Worm (Caenorhabditis elegans) whole organism, L4 larva: ENCODE results near the gene clec-250.

Experiments
- D1046.2 ChIP-seq: fragments of 200-800 bp; sonication (Bioruptor generic); IDR thresholded peaks from 2 replicates; pipeline ENCODE4 v1.3.6; 2022; ENCODE audit warnings: missing genetic modification characterization, missing compliant biosample characterization
- F10B5.3 ChIP-seq: sonication (generic microtip); optimal IDR thresholded peaks from 2 replicates; lab custom pipeline; 2016; ENCODE audit warnings: mild to moderate bottlenecking, missing genetic modification characterization, missing compliant biosample characterization
- F26F4.8 ChIP-seq: fragments of 200-800 bp; sonication (Bioruptor generic); conservative IDR thresholded peaks from 2 replicates; pipeline ENCODE4 v1.3.6; 2022; ENCODE audit warnings: missing genetic modification characterization, missing compliant biosample characterization
- F37D6.2 ChIP-seq: sonication (generic microtip); optimal IDR thresholded peaks from 2 replicates; lab custom pipeline; 2016; ENCODE audit warnings: mild to moderate bottlenecking, missing genetic modification characterization, missing compliant biosample characterization
- F44E2.7 ChIP-seq: fragments of 200-800 bp; sonication (Bioruptor generic); IDR thresholded peaks from 2 replicates; pipeline ENCODE4 v2.1.2; 2022; ENCODE audit warnings: missing genetic modification characterization, missing compliant biosample characterization
- T26A8.4 ChIP-seq: fragments of 200-800 bp; sonication (Bioruptor generic); IDR thresholded peaks from 2 replicates; pipeline ENCODE4 v1.3.6; 2022; ENCODE audit warnings: missing genetic modification characterization, missing compliant biosample characterization
- ZK546.5 ChIP-seq, 2 experiments: sonication (generic microtip); optimal IDR thresholded peaks; 2 replicates each; lab custom pipeline; 2017; ENCODE audit warnings: missing biosample characterization in 2 of 2, missing genetic modification characterization in 2 of 2
- aha-1 ChIP-seq: fragments of 150-350 bp; peaks from one replicate; lab custom pipeline; 2014; ENCODE audit warnings: missing biosample characterization, missing genetic modification characterization
- ceh-28 ChIP-seq: fragments of 150-350 bp; optimal IDR thresholded peaks from 2 replicates; lab custom pipeline; 2014; ENCODE audit warnings: missing biosample characterization, missing genetic modification reagents, missing genetic modification characterization
- daf-12 ChIP-seq: fragments of 150-350 bp; optimal IDR thresholded peaks from 2 replicates; lab custom pipeline; 2014; ENCODE audit warnings: missing biosample characterization, missing genetic modification reagents, missing genetic modification characterization
- dmd-9 ChIP-seq: fragments of 200-800 bp; sonication (Bioruptor generic); IDR thresholded peaks from 2 replicates; pipeline ENCODE4 v1.3.6; 2022; ENCODE audit warnings: missing genetic modification reagents, missing genetic modification characterization, missing compliant biosample characterization
- duxl-1 ChIP-seq: sonication (generic microtip); optimal IDR thresholded peaks from 2 replicates; lab custom pipeline; 2016; ENCODE audit warnings: mild to moderate bottlenecking, missing genetic modification characterization, moderate library complexity, missing compliant biosample characterization; ENCODE audit not compliant: poor library complexity
- dve-1 ChIP-seq: sonication (generic microtip); optimal IDR thresholded peaks from 2 replicates; lab custom pipeline; 2017; ENCODE audit warnings: antibody characterized with exemption, mild to moderate bottlenecking, missing genetic modification characterization, missing compliant biosample characterization; ENCODE audit not compliant: insufficient read depth
- hlh-11 ChIP-seq: fragments of 200-800 bp; sonication (Bioruptor generic); optimal IDR thresholded peaks from 2 replicates; lab custom pipeline; 2018; ENCODE audit warnings: mild to moderate bottlenecking, missing genetic modification characterization, missing compliant biosample characterization
- hlh-30 ChIP-seq: sonication (generic microtip); optimal IDR thresholded peaks from 2 replicates; lab custom pipeline; 2017; ENCODE audit warnings: antibody characterized with exemption, mild to moderate bottlenecking, missing genetic modification characterization, missing compliant biosample characterization; ENCODE audit not compliant: insufficient read depth
- lin-29 ChIP-seq: fragments of 200-800 bp; sonication (Bioruptor generic); IDR thresholded peaks from 2 replicates; pipeline ENCODE4 v1.3.6; 2022; ENCODE audit warnings: missing genetic modification reagents, missing genetic modification characterization, missing compliant biosample characterization
- lin-39 ChIP-seq: fragments of 150-350 bp; optimal IDR thresholded peaks from 2 replicates; lab custom pipeline; 2014; ENCODE audit warnings: missing biosample characterization, missing genetic modification reagents, missing genetic modification characterization
- lsy-2 ChIP-seq, 2 experiments: fragments of 150-350 bp in 1 of 2; sonication (generic microtip) in 1 of 2; optimal IDR thresholded peaks; 2 replicates each; lab custom pipeline; 2014 to 2017; ENCODE audit warnings: missing biosample characterization in 2 of 2, missing genetic modification characterization in 2 of 2
- mdt-29 ChIP-seq: fragments of 200-800 bp; sonication (Bioruptor generic); IDR thresholded peaks from 2 replicates; pipeline ENCODE4 v1.3.6; 2022; ENCODE audit warnings: missing genetic modification reagents, missing genetic modification characterization, missing compliant biosample characterization
- mes-2 ChIP-seq: sonication (generic microtip); optimal IDR thresholded peaks from 2 replicates; lab custom pipeline; 2016; ENCODE audit warnings: missing genotype, mild to moderate bottlenecking, missing genetic modification characterization, missing compliant biosample characterization; ENCODE audit not compliant: poor library complexity, severe bottlenecking
- nhr-102 ChIP-seq: sonication (generic microtip); optimal IDR thresholded peaks from 2 replicates; lab custom pipeline; 2016; ENCODE audit warnings: mild to moderate bottlenecking, missing genetic modification characterization, moderate library complexity, missing compliant biosample characterization
- nhr-11 ChIP-seq: fragments of 150-350 bp; optimal IDR thresholded peaks from 2 replicates; lab custom pipeline; 2014; ENCODE audit warnings: missing biosample characterization, missing genetic modification characterization
- nhr-111 ChIP-seq: fragments of 200-800 bp; sonication (Bioruptor generic); optimal IDR thresholded peaks from 2 replicates; lab custom pipeline; 2018; ENCODE audit warnings: mild to moderate bottlenecking, missing genetic modification characterization, missing compliant biosample characterization
- nhr-25 ChIP-seq: sonication (generic microtip); optimal IDR thresholded peaks from 2 replicates; lab custom pipeline; 2017; ENCODE audit warnings: missing genetic modification characterization, mild to moderate bottlenecking, missing compliant biosample characterization, antibody characterized with exemption, moderate library complexity, borderline replicate concordance; ENCODE audit not compliant: insufficient read depth
- nhr-28 ChIP-seq: fragments of 150-350 bp; optimal IDR thresholded peaks from 2 replicates; lab custom pipeline; 2014; ENCODE audit warnings: missing biosample characterization, missing genetic modification characterization
- nhr-42 ChIP-seq: fragments of 200-800 bp; sonication (Bioruptor generic); IDR thresholded peaks from 2 replicates; pipeline ENCODE4 v1.3.6; 2022; ENCODE audit warnings: missing genetic modification characterization, missing compliant biosample characterization
- nhr-76 ChIP-seq: fragments of 150-350 bp; optimal IDR thresholded peaks from 2 replicates; lab custom pipeline; 2014; ENCODE audit warnings: missing biosample characterization, missing genetic modification characterization
- pha-4 ChIP-seq, 2 experiments: fragments of 150-350 bp in 1 of 2; fragments of 200-800 bp in 1 of 2; sonication (Bioruptor generic) in 1 of 2; IDR thresholded peaks in 1 of 2; optimal IDR thresholded peaks in 1 of 2; 2 replicates each; pipeline versions ENCODE4 v1.3.6 to Lab custom; 2014 to 2022; ENCODE audit warnings: missing genetic modification characterization in 2 of 2, missing genetic modification reagents in 2 of 2, missing biosample characterization in 1 of 2, missing compliant biosample characterization in 1 of 2
- php-3 ChIP-seq: fragments of 200-800 bp; sonication (Bioruptor generic); IDR thresholded peaks from 2 replicates; pipeline ENCODE4 v1.3.6; 2022; ENCODE audit warnings: missing genetic modification reagents, missing genetic modification characterization, missing compliant biosample characterization
- sdz-12 ChIP-seq: fragments of 200-800 bp; sonication (Bioruptor generic); optimal IDR thresholded peaks from 2 replicates; lab custom pipeline; 2018; ENCODE audit warnings: mild to moderate bottlenecking, missing genetic modification characterization, missing compliant biosample characterization
- set-16 ChIP-seq: fragments of 200-800 bp; sonication (Bioruptor generic); IDR thresholded peaks from 2 replicates; pipeline ENCODE4 v1.3.6; 2022; ENCODE audit warnings: missing genetic modification reagents, missing genetic modification characterization, missing compliant biosample characterization
- skn-1 ChIP-seq: fragments of 150-350 bp; optimal IDR thresholded peaks from 2 replicates; lab custom pipeline; 2014; ENCODE audit warnings: missing biosample characterization, missing genetic modification characterization
- spr-1 ChIP-seq: sonication (generic microtip); optimal IDR thresholded peaks from 2 replicates; lab custom pipeline; 2016; ENCODE audit warnings: mild to moderate bottlenecking, missing genetic modification characterization, missing compliant biosample characterization
- tag-97 ChIP-seq: fragments of 200-800 bp; sonication (Bioruptor generic); IDR thresholded peaks from 2 replicates; pipeline ENCODE4 v1.3.6; 2022; ENCODE audit warnings: missing genetic modification characterization, missing compliant biosample characterization
- unc-62 ChIP-seq, 3 experiments: fragments of 150-350 bp in 1 of 3; sonication (generic microtip); optimal IDR thresholded peaks in 2 of 3; peaks in 1 of 3; 1 replicate in 1 of 3; 2 replicates in 2 of 3; lab custom pipeline; 2014 to 2017; ENCODE audit warnings: missing biosample characterization in 3 of 3, missing genetic modification characterization in 3 of 3, missing genetic modification reagents in 3 of 3, missing genotype in 1 of 3
- zip-2 ChIP-seq: fragments of 150-350 bp; optimal IDR thresholded peaks from 2 replicates; lab custom pipeline; 2014; ENCODE audit warnings: missing biosample characterization, missing genetic modification characterization

The clec-250 gene

DNA sequence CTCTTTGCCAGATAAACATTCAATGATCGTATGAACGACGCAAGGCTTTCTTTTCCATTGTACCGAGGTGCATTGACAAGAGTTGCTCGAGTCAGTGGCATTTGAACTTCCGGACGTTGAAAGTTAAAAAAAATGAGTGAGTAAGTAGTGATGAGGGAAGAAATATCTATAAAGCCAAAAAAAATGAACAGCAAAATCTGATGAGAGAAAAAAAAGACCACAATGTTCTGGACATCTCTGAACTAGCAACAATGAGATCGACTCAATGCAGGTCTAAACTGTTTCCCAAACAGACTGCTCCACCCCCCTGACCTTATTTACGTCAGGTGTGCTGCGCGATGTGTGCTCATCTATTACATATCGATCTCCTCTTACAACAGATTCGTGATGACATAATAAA is 8.4 kb upstream of the clec-250 start, which contains the start of the genes F11D11.21 and F11D11.12:
Gene F11D11.21, minus strand, starts transcription at position 101 of the 400 bp plus-strand sequence.
Gene F11D11.12, minus strand, starts transcription at position 238 of the 400 bp plus-strand sequence.
- TF ChIP-seq unc-62 (GFP tag; optimal IDR thresholded peaks at IDR 0.05 in 1 of 2; lab: Kevin White, UChicago) (peak in 1 of 2 experiments; percentile 17), unc-62 (tag; optimal IDR thresholded peaks at IDR 0.05; lab: Kevin White, UChicago) (no peak), F44E2.7 (GFP tag; lab: Robert Waterston, UW) (no peak)

DNA sequence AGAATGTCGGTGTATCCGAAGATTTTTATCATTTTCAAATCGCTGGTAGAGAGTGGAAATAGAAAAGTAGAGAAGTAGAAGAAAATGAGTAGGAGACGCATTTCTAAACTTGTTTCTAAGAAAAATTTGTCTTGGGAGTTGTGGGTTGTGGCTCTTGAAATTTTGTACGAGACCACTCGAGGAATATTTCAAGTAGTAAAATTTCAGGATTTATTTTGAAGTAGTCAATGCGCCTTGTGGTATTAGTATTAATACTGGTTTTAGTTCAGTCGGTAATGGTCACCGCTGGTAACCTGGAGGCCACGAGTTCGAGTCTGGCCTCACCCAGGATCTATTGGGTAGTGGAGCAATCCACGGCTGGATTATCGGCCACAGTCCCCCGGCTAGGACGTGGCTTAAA is 6.7 kb upstream of the clec-250 start, which contains the start of gene clec-252:
Gene clec-252, minus strand, starts transcription at position 101 of the 400 bp plus-strand sequence.
- peak in 1 of 2 experiments; percentile 41 for TF ChIP-seq unc-62 (GFP tag; optimal IDR thresholded peaks at IDR 0.05 in 1 of 2; lab: Kevin White, UChicago)
- no peak for TF ChIP-seq unc-62 (tag; optimal IDR thresholded peaks at IDR 0.05; lab: Kevin White, UChicago)
- no peak for TF ChIP-seq mes-2
- TF ChIP-seq nhr-25 (tag; lab: Kevin White, UChicago): no peak
- TF ChIP-seq dve-1 (tag; lab: Kevin White, UChicago): no peak
- no peak for TF ChIP-seq hlh-11 (tag; lab: Kevin White, UChicago)
- TF ChIP-seq F10B5.3 (tag; lab: Kevin White, UChicago): no peak

DNA sequence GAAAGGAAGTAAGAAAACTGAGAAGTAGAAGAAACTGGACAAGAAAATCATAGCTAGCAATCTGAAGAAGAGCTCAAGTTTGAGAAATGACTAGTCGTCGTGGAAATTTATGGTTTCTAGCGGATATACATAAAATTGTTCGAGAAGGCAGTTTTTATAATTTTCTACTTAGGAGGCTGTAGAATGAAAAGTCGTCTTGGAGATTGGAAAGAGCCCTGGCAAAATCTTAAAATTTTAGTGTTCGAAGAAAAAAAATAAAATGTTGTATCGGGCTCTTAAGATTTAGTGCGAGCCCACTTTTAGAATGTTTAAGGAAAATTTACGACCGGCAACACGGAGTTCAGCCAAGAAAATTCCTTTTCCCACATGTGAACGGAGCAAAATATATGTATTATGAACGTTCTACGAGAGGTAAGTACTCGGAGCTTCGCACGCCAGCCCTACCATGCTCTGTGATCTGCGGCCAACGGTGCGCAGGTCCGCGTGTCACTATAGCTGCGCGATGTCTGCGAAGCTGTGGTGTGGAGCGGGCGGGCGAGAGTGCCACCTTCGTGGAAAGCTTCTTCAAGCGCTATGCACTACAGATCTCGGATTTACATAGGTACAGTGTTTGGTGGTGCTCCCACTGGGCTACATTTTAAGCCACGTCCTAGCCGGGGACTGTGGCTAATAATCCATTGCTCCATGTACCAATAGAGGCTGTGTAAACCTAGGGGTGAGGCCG is 5.1 kb upstream of the clec-250 start, which contains the start of gene clec-251:
Gene clec-251, minus strand, starts transcription at position 51 of the 724 bp plus-strand sequence.
- TF ChIP-seq php-3 (no peak), set-16 (GFP tag; lab: Robert Waterston, UW) (peak; percentile 51; the same call in 1 of the 2 replicates), aha-1 (tag; lab: Kevin White, UChicago) (peak; percentile 35), sdz-12 (GFP tag; lab: Kevin White, UChicago) (no peak), nhr-111 (GFP tag; lab: Kevin White, UChicago) (no peak), pha-4 (GFP tag; IDR thresholded peaks at IDR 0.05; lab: Robert Waterston, UW) (no peak), pha-4 (tag; optimal IDR thresholded peaks at IDR 0.05; lab: Kevin White, UChicago) (no peak)

DNA sequence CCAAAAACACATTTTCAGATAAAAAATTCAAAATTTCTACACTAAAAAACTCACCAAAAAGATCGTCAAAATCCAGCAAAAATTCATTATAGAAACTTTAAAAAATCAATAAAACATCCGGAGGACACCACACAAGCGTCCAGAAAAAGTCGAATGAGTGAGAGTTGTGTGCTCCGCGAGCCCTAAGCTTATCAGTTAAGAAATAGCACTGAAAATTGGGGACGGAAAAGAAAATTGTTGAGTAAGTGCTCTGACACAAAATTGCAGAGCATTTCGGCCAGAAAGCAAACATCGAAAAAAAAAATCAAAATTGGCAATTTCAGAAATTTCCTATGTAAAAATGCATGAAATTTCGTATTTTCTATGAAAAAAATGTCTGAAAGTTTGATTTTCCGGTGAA is 4.4 kb downstream of the clec-250 start:
- TF ChIP-seq nhr-76: no peak
- no peak for TF ChIP-seq D1046.2
- no peak for TF ChIP-seq F26F4.8 (GFP tag; lab: Robert Waterston, UW)
- peak; percentile 93 for TF ChIP-seq duxl-1 (tag; lab: Kevin White, UChicago)
- TF ChIP-seq daf-12 (tag; lab: Kevin White, UChicago): no peak
- TF ChIP-seq lsy-2 (tag; optimal IDR thresholded peaks at IDR 0.05; lab: Kevin White, UChicago): no peak
- no peak for TF ChIP-seq hlh-30 (tag; lab: Kevin White, UChicago)
- TF ChIP-seq mdt-29 (GFP tag; lab: Robert Waterston, UW): no peak
- TF ChIP-seq nhr-28 (tag; lab: Kevin White, UChicago): peak; percentile 1

DNA sequence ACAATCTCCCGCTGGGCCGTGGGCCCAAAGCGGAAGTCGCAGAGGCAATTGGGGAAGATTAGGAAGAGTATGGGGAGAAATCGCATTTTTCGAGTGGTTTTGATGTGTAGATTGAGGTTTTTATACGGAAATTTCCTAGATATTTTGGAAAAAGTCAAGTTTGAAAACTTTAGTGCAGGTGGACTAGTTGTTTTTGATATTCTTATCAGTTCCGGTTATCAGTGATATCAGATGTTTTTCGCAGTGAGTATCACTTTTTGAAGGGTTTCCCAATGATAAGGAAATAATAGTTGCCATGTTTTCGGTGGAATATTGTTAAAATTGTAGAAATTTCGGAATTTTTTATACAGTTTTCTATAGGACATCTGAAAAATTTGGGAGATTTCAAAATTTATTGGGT is 7.6 kb downstream of the clec-250 start, which contains the start of gene scl-20:
Gene scl-20, minus strand, starts transcription at position 101 of the 400 bp plus-strand sequence.
- TF ChIP-seq nhr-42 (GFP tag; lab: Robert Waterston, UW): no peak
- TF ChIP-seq tag-97 (GFP tag; lab: Robert Waterston, UW): no peak
- TF ChIP-seq pha-4 (GFP tag; IDR thresholded peaks at IDR 0.05; lab: Robert Waterston, UW): no peak
- TF ChIP-seq pha-4 (tag; optimal IDR thresholded peaks at IDR 0.05; lab: Kevin White, UChicago): no peak
- no peak for TF ChIP-seq sdz-12 (GFP tag; lab: Kevin White, UChicago)
- TF ChIP-seq ZK546.5 (tag; optimal IDR thresholded peaks at IDR 0.05; lab: Kevin White, UChicago): no peak
- TF ChIP-seq spr-1 (tag; lab: Kevin White, UChicago): no peak
- TF ChIP-seq zip-2: no peak
- TF ChIP-seq nhr-11 (tag; lab: Kevin White, UChicago): no peak
- TF ChIP-seq F37D6.2 (tag; lab: Kevin White, UChicago): no peak
- TF ChIP-seq skn-1 (tag; lab: Kevin White, UChicago): no peak
- TF ChIP-seq ceh-28 (tag; lab: Kevin White, UChicago): no peak
- no peak for TF ChIP-seq F44E2.7 (GFP tag; lab: Robert Waterston, UW)
- TF ChIP-seq lin-39 (tag; lab: Kevin White, UChicago): no peak
- no peak for TF ChIP-seq nhr-102 (tag; lab: Kevin White, UChicago)
- TF ChIP-seq lin-29 (GFP tag; lab: Robert Waterston, UW): no peak
- no peak for TF ChIP-seq dmd-9 (GFP tag; lab: Robert Waterston, UW)
- TF ChIP-seq T26A8.4 (GFP tag; lab: Robert Waterston, UW): no peak
- TF ChIP-seq, all 104 proteins: peak for 0
